Worm (Caenorhabditis elegans) whole organism, mixed stage, embryonic: ENCODE data around the gene pfkb-1.2.

ENCODE experiments used
- ceh-39 ChIP-seq: fragments of 150-350 bp; optimal IDR thresholded peaks from 2 replicates; lab custom pipeline; 2014; ENCODE audit warnings: missing biosample characterization, missing genetic modification characterization
- ceh-43 ChIP-seq: fragments of 200-800 bp; sonication (Bioruptor generic); optimal IDR thresholded peaks from 2 replicates; lab custom pipeline; 2018; ENCODE audit warnings: mild to moderate bottlenecking, missing genetic modification characterization, moderate library complexity, missing compliant biosample characterization
- hlh-1 ChIP-seq: fragments of 150-350 bp; optimal IDR thresholded peaks from 2 replicates; lab custom pipeline; 2014; ENCODE audit warnings: missing biosample characterization, missing genetic modification reagents, missing genetic modification characterization
- lin-13 ChIP-seq: fragments of 150-350 bp; optimal IDR thresholded peaks from 2 replicates; lab custom pipeline; 2014; ENCODE audit warnings: missing biosample characterization, missing genetic modification characterization
- lin-32 ChIP-seq: fragments of 200-800 bp; sonication (Bioruptor generic); optimal IDR thresholded peaks from 2 replicates; lab custom pipeline; 2018; ENCODE audit warnings: mild to moderate bottlenecking, missing genetic modification characterization, missing compliant biosample characterization
- nhr-12 ChIP-seq: fragments of 150-350 bp; optimal IDR thresholded peaks from 2 replicates; lab custom pipeline; 2014; ENCODE audit warnings: missing biosample characterization, missing genetic modification characterization
- sem-2 ChIP-seq: fragments of 200-800 bp; sonication (Bioruptor generic); optimal IDR thresholded peaks from 2 replicates; lab custom pipeline; 2018; ENCODE audit warnings: mild to moderate bottlenecking, missing genetic modification characterization, missing compliant biosample characterization
- snpc-4 ChIP-seq: fragments of 150-350 bp; optimal IDR thresholded peaks from 2 replicates; lab custom pipeline; 2014; ENCODE audit warnings: missing biosample characterization, missing genetic modification characterization
- sptf-1 ChIP-seq: sonication (generic microtip); optimal IDR thresholded peaks from 2 replicates; lab custom pipeline; 2017; ENCODE audit warnings: mild to moderate bottlenecking, missing genetic modification characterization, moderate library complexity, missing compliant biosample characterization
- unc-120 ChIP-seq: sonication (generic microtip); optimal IDR thresholded peaks from 2 replicates; lab custom pipeline; 2017; ENCODE audit warnings: missing genetic modification characterization, missing compliant biosample characterization; ENCODE audit not compliant: poor library complexity, severe bottlenecking
- unc-62 ChIP-seq: fragments of 150-350 bp; optimal IDR thresholded peaks from 2 replicates; lab custom pipeline; 2014; ENCODE audit warnings: missing biosample characterization, missing genetic modification reagents, missing genetic modification characterization

pfkb-1.2 gene

DNA sequence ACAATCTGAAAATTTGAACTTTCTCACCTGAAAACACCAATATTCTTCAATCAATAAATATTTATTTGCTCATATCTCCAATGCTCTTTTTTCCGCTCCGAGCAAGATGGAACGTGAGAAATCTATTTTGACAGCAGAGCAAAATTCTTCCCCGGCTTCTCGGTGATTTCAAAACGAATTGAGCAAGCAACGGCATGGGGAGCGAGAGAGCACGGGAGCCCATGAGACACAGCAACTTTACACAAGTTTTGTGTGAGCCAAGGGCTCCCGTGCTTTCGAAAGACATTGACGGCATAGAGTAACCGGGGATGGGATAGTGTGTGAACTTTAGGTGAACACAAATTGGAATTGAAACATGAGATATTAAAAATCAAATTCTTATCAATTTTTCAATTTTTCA, 45.1 kb downstream of the pfkb-1.2 start:
- TF ChIP-seq unc-62 (peak; percentile 36), hlh-1 (tag; lab: Kevin White, UChicago) (peak; percentile 23), unc-120 (peak; percentile 43), nhr-12 (tag; lab: Kevin White, UChicago) (no peak)

DNA sequence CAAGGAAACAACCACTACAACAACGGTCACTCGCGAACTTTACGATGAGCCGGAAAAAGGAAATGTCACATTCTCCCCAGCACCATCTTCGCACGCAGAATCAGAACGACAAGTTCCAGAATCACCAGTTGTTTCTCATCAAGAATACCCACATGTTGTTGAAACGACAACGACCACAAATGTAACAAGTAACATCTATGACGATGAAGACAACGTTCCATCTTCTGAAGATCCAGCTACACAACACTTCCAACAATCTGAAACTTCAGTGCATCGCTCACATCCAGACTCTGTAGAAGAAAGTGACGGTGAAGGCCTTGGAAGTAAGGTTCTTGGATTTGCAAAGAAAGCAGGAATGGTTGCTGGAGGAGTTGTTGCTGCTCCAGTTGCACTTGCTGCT, 48.8 kb downstream of the pfkb-1.2 start:
- TF ChIP-seq ceh-39 (tag; lab: Kevin White, UChicago): no peak
- no peak for TF ChIP-seq sptf-1 (tag; lab: Kevin White, UChicago)
- TF ChIP-seq ceh-43: no peak
- no peak for TF ChIP-seq snpc-4 (tag; lab: Kevin White, UChicago)
- no peak for TF ChIP-seq lin-32
- TF ChIP-seq sem-2 (GFP tag; lab: Kevin White, UChicago): no peak
- no peak for TF ChIP-seq lin-13 (tag; lab: Kevin White, UChicago)
- no peak for TF ChIP-seq hlh-1 (tag; lab: Kevin White, UChicago)
